Worm (Caenorhabditis elegans) whole organism, L4 larva: ENCODE measurements around the gene F25B3.4.
A peak's percentile ranks its signal among the peaks of the same experiment; 100 is the strongest.

ENCODE experiments used
- F10B5.3 ChIP-seq: sonication (generic microtip); optimal IDR thresholded peaks from 2 replicates; lab custom pipeline; 2016; ENCODE audit warnings: mild to moderate bottlenecking, missing genetic modification characterization, missing compliant biosample characterization
- R02D3.7 ChIP-seq: fragments of 150-350 bp; sonication (generic microtip); optimal IDR thresholded peaks from 3 replicates; lab custom pipeline; 2014; ENCODE audit warnings: missing biosample characterization, missing genetic modification characterization
- T20F7.1 ChIP-seq: fragments of 200-800 bp; sonication (Bioruptor generic); optimal IDR thresholded peaks from 2 replicates; lab custom pipeline; 2018; ENCODE audit warnings: mild to moderate bottlenecking, missing genetic modification characterization, missing compliant biosample characterization
- Y105C5A.15 ChIP-seq: fragments of 200-800 bp; sonication (Bioruptor generic); IDR thresholded peaks from 2 replicates; pipeline ENCODE4 v1.3.6; 2022; ENCODE audit warnings: missing genetic modification characterization, missing compliant biosample characterization
- Y48G9A.11 ChIP-seq: fragments of 200-800 bp; sonication (Bioruptor generic); IDR thresholded peaks from 2 replicates; pipeline ENCODE4 v1.3.6; 2022; ENCODE audit warnings: missing genetic modification reagents, missing genetic modification characterization, missing compliant biosample characterization
- Y75B8A.6 ChIP-seq: fragments of 200-800 bp; sonication (Bioruptor generic); IDR thresholded peaks from 2 replicates; pipeline ENCODE4 v1.3.6; 2022; ENCODE audit warnings: missing genetic modification reagents, missing genetic modification characterization, missing compliant biosample characterization
- ZK546.5 ChIP-seq, 2 experiments: sonication (generic microtip); optimal IDR thresholded peaks; 2 replicates each; lab custom pipeline; 2017; ENCODE audit warnings: missing biosample characterization in 2 of 2, missing genetic modification characterization in 2 of 2
- attf-4 ChIP-seq: sonication (generic microtip); optimal IDR thresholded peaks from 3 replicates; lab custom pipeline; 2017; ENCODE audit warnings: missing biosample characterization, missing genetic modification characterization
- ceh-20 ChIP-seq: fragments of 200-800 bp; sonication (Bioruptor generic); IDR thresholded peaks from 2 replicates; pipeline ENCODE4 v1.3.6; 2022; ENCODE audit warnings: missing genetic modification reagents, missing genetic modification characterization, missing compliant biosample characterization
- ceh-32 ChIP-seq: sonication (generic microtip); optimal IDR thresholded peaks from 2 replicates; lab custom pipeline; 2016; ENCODE audit warnings: mild to moderate bottlenecking, missing genetic modification characterization, missing compliant biosample characterization; ENCODE audit not compliant: poor library complexity
- ceh-44 ChIP-seq: fragments of 200-800 bp; sonication (Bioruptor generic); IDR thresholded peaks from 2 replicates; pipeline ENCODE4 v1.3.6; 2022; ENCODE audit warnings: missing genetic modification reagents, missing genetic modification characterization, missing compliant biosample characterization
- ces-1 ChIP-seq: fragments of 150-350 bp; sonication (generic microtip); optimal IDR thresholded peaks from 4 replicates; lab custom pipeline; 2014; ENCODE audit warnings: missing biosample characterization, missing genetic modification reagents, missing genetic modification characterization
- daf-16 ChIP-seq, 3 experiments: sonication (generic microtip); optimal IDR thresholded peaks; 2 replicates each; lab custom pipeline; 2016 to 2017; ENCODE audit warnings: missing genetic modification characterization in 3 of 3, missing genetic modification reagents in 3 of 3, mild to moderate bottlenecking in 2 of 3, missing compliant biosample characterization in 2 of 3, missing biosample characterization in 1 of 3, moderate library complexity in 1 of 3
- dmd-8 ChIP-seq: fragments of 200-800 bp; sonication (Bioruptor generic); IDR thresholded peaks from 2 replicates; pipeline ENCODE4 v1.3.6; 2022; ENCODE audit warnings: missing genetic modification characterization, missing compliant biosample characterization
- dmd-9 ChIP-seq: fragments of 200-800 bp; sonication (Bioruptor generic); IDR thresholded peaks from 2 replicates; pipeline ENCODE4 v1.3.6; 2022; ENCODE audit warnings: missing genetic modification reagents, missing genetic modification characterization, missing compliant biosample characterization
- dpl-1 ChIP-seq: fragments of 150-350 bp; optimal IDR thresholded peaks from 2 replicates; lab custom pipeline; 2014; ENCODE audit warnings: missing biosample characterization, missing genetic modification reagents, missing genetic modification characterization
- egl-27 ChIP-seq: sonication (generic microtip); optimal IDR thresholded peaks from 3 replicates; lab custom pipeline; 2017; ENCODE audit warnings: missing biosample characterization, missing genetic modification reagents, missing genetic modification characterization
- gei-8 ChIP-seq: fragments of 200-800 bp; sonication (Bioruptor generic); optimal IDR thresholded peaks from 2 replicates; lab custom pipeline; 2018; ENCODE audit warnings: mild to moderate bottlenecking, missing genetic modification characterization, missing compliant biosample characterization
- hif-1 ChIP-seq, 2 experiments: sonication (generic microtip); optimal IDR thresholded peaks; 2 replicates each; lab custom pipeline; 2016 to 2017; ENCODE audit warnings: missing compliant biosample characterization in 2 of 2, missing genetic modification characterization in 2 of 2, missing genetic modification reagents in 2 of 2, missing genotype in 2 of 2, mild to moderate bottlenecking in 1 of 2
- hmg-1.1 ChIP-seq: fragments of 200-800 bp; sonication (Bioruptor generic); IDR thresholded peaks from 2 replicates; pipeline ENCODE4 v1.3.6; 2022; ENCODE audit warnings: missing genetic modification reagents, missing genetic modification characterization, missing compliant biosample characterization
- lim-7 ChIP-seq: fragments of 200-800 bp; sonication (Bioruptor generic); IDR thresholded peaks from 2 replicates; pipeline ENCODE4 v1.3.6; 2022; ENCODE audit warnings: missing genetic modification characterization, missing compliant biosample characterization
- lin-13 ChIP-seq: fragments of 150-350 bp; optimal IDR thresholded peaks from 2 replicates; lab custom pipeline; 2014; ENCODE audit warnings: missing biosample characterization, missing genetic modification reagents, missing genetic modification characterization
- lin-15B ChIP-seq: fragments of 150-350 bp; sonication (generic microtip); optimal IDR thresholded peaks from 3 replicates; lab custom pipeline; 2014; ENCODE audit warnings: missing biosample characterization, missing genetic modification characterization
- lin-38 ChIP-seq: fragments of 200-800 bp; sonication (Bioruptor generic); IDR thresholded peaks from 2 replicates; pipeline ENCODE4 v1.3.6; 2022; ENCODE audit warnings: missing genetic modification reagents, missing genetic modification characterization, missing compliant biosample characterization
- lsy-2 ChIP-seq, 2 experiments: fragments of 150-350 bp in 1 of 2; sonication (generic microtip) in 1 of 2; optimal IDR thresholded peaks; 2 replicates each; lab custom pipeline; 2014 to 2017; ENCODE audit warnings: missing biosample characterization in 2 of 2, missing genetic modification characterization in 2 of 2
- mxl-2 ChIP-seq: fragments of 200-800 bp; sonication (Bioruptor generic); conservative IDR thresholded peaks from 2 replicates; pipeline ENCODE4 v1.3.6; 2022; ENCODE audit warnings: missing genetic modification reagents, missing genetic modification characterization, missing compliant biosample characterization
- nhr-102 ChIP-seq: sonication (generic microtip); optimal IDR thresholded peaks from 2 replicates; lab custom pipeline; 2016; ENCODE audit warnings: mild to moderate bottlenecking, missing genetic modification characterization, moderate library complexity, missing compliant biosample characterization
- nhr-11 ChIP-seq: fragments of 150-350 bp; optimal IDR thresholded peaks from 2 replicates; lab custom pipeline; 2014; ENCODE audit warnings: missing biosample characterization, missing genetic modification characterization
- nhr-111 ChIP-seq: fragments of 200-800 bp; sonication (Bioruptor generic); optimal IDR thresholded peaks from 2 replicates; lab custom pipeline; 2018; ENCODE audit warnings: mild to moderate bottlenecking, missing genetic modification characterization, missing compliant biosample characterization
- nhr-41 ChIP-seq: fragments of 200-800 bp; sonication (Bioruptor generic); IDR thresholded peaks from 2 replicates; pipeline ENCODE4 v1.3.6; 2022; ENCODE audit warnings: missing genetic modification reagents, missing genetic modification characterization, missing compliant biosample characterization
- nhr-48 ChIP-seq: sonication (generic microtip); optimal IDR thresholded peaks from 2 replicates; lab custom pipeline; 2016; ENCODE audit warnings: mild to moderate bottlenecking, missing genetic modification characterization, missing compliant biosample characterization
- nhr-6 ChIP-seq: fragments of 150-350 bp; optimal IDR thresholded peaks from 2 replicates; lab custom pipeline; 2014; ENCODE audit warnings: missing biosample characterization, missing genetic modification characterization
- nhr-77 ChIP-seq: fragments of 150-350 bp; optimal IDR thresholded peaks from 2 replicates; lab custom pipeline; 2014; ENCODE audit warnings: missing biosample characterization, missing genetic modification characterization
- pha-4 ChIP-seq, 2 experiments: fragments of 150-350 bp in 1 of 2; fragments of 200-800 bp in 1 of 2; sonication (Bioruptor generic) in 1 of 2; IDR thresholded peaks in 1 of 2; optimal IDR thresholded peaks in 1 of 2; 2 replicates each; pipeline versions ENCODE4 v1.3.6 to Lab custom; 2014 to 2022; ENCODE audit warnings: missing genetic modification characterization in 2 of 2, missing genetic modification reagents in 2 of 2, missing biosample characterization in 1 of 2, missing compliant biosample characterization in 1 of 2
- saeg-2 ChIP-seq: fragments of 200-800 bp; sonication (Bioruptor generic); IDR thresholded peaks from 2 replicates; pipeline ENCODE4 v1.3.6; 2022; ENCODE audit warnings: missing genetic modification reagents, missing genetic modification characterization, missing compliant biosample characterization
- set-16 ChIP-seq: fragments of 200-800 bp; sonication (Bioruptor generic); IDR thresholded peaks from 2 replicates; pipeline ENCODE4 v1.3.6; 2022; ENCODE audit warnings: missing genetic modification reagents, missing genetic modification characterization, missing compliant biosample characterization
- spr-3 ChIP-seq: fragments of 200-800 bp; sonication (Bioruptor generic); optimal IDR thresholded peaks from 2 replicates; lab custom pipeline; 2018; ENCODE audit warnings: mild to moderate bottlenecking, missing genetic modification characterization, missing compliant biosample characterization
- unc-62 ChIP-seq, 3 experiments: fragments of 150-350 bp in 1 of 3; sonication (generic microtip); optimal IDR thresholded peaks in 2 of 3; peaks in 1 of 3; 1 replicate in 1 of 3; 2 replicates in 2 of 3; lab custom pipeline; 2014 to 2017; ENCODE audit warnings: missing biosample characterization in 3 of 3, missing genetic modification characterization in 3 of 3, missing genetic modification reagents in 3 of 3, missing genotype in 1 of 3
- ztf-11 ChIP-seq: fragments of 150-350 bp; optimal IDR thresholded peaks from 2 replicates; lab custom pipeline; 2014; ENCODE audit warnings: missing biosample characterization, missing genetic modification characterization

Gene F25B3.4

ce11 chrV:9568707-9569106 lies at the start of gene F25B3.4:
Gene F25B3.4 (minus strand): TSS chrV:9568807.
- TF ChIP-seq F10B5.3 (tag; lab: Kevin White, UChicago): no peak
- no peak for TF ChIP-seq ceh-44 (GFP tag; lab: Robert Waterston, UW)
- no peak for TF ChIP-seq ZK546.5 (tag; optimal IDR thresholded peaks at IDR 0.05; lab: Kevin White, UChicago)
- no peak for TF ChIP-seq T20F7.1 (GFP tag; lab: Kevin White, UChicago)
- no peak for TF ChIP-seq dpl-1 (GFP tag; lab: Kevin White, UChicago)
- no peak for TF ChIP-seq nhr-6 (tag; lab: Kevin White, UChicago)
- no peak for TF ChIP-seq R02D3.7 (tag; lab: Kevin White, UChicago)
- TF ChIP-seq egl-27 (tag; lab: Kevin White, UChicago): no peak
- TF ChIP-seq dmd-8 (GFP tag; lab: Robert Waterston, UW): no peak
- TF ChIP-seq ceh-20 (GFP tag; lab: Robert Waterston, UW): no peak
- no peak for TF ChIP-seq daf-16 (GFP tag; optimal IDR thresholded peaks at IDR 0.05; lab: Kevin White, UChicago)
- no peak for TF ChIP-seq daf-16 (tag; optimal IDR thresholded peaks at IDR 0.05; lab: Kevin White, UChicago)
- TF ChIP-seq ceh-32: no peak
- TF ChIP-seq ztf-11 (tag; lab: Kevin White, UChicago): no peak
- TF ChIP-seq Y105C5A.15 (GFP tag; lab: Robert Waterston, UW): no peak
- TF ChIP-seq ces-1 (GFP tag; lab: Kevin White, UChicago): no peak
- TF ChIP-seq attf-4: no peak
- no peak for TF ChIP-seq Y75B8A.6

ce11 chrV:9616687-9617086 lies 48.1 kb upstream of the F25B3.4 start:
- no peak for TF ChIP-seq hif-1 (tag; optimal IDR thresholded peaks at IDR 0.05; lab: Kevin White, UChicago)
- no peak for TF ChIP-seq pha-4 (GFP tag; IDR thresholded peaks at IDR 0.05; lab: Robert Waterston, UW)
- TF ChIP-seq pha-4 (tag; optimal IDR thresholded peaks at IDR 0.05; lab: Kevin White, UChicago): no peak
- no peak for TF ChIP-seq saeg-2 (GFP tag; lab: Robert Waterston, UW)
- TF ChIP-seq attf-4: no peak
- TF ChIP-seq nhr-41 (GFP tag; lab: Robert Waterston, UW): no peak
- TF ChIP-seq mxl-2 (GFP tag; lab: Robert Waterston, UW): no peak
- TF ChIP-seq hmg-1.1 (GFP tag; lab: Robert Waterston, UW): no peak
- TF ChIP-seq nhr-102: no peak
- TF ChIP-seq nhr-48 (tag; lab: Kevin White, UChicago): no peak
- TF ChIP-seq T20F7.1 (GFP tag; lab: Kevin White, UChicago): no peak
- no peak for TF ChIP-seq gei-8 (GFP tag; lab: Kevin White, UChicago)
- no peak for TF ChIP-seq spr-3 (GFP tag; lab: Kevin White, UChicago)
- no peak for TF ChIP-seq lim-7 (GFP tag; lab: Robert Waterston, UW)
- TF ChIP-seq Y48G9A.11 (GFP tag; lab: Robert Waterston, UW): no peak
- no peak for TF ChIP-seq lsy-2 (tag; optimal IDR thresholded peaks at IDR 0.05; lab: Kevin White, UChicago)

ce11 chrV:9616130-9616529 lies 47.5 kb upstream of the F25B3.4 start:
- TF ChIP-seq nhr-111 (GFP tag; lab: Kevin White, UChicago) (no peak), hif-1 (tag; optimal IDR thresholded peaks at IDR 0.05; lab: Kevin White, UChicago) (no peak), nhr-11 (no peak), lin-13 (GFP tag; lab: Kevin White, UChicago) (no peak), set-16 (GFP tag; lab: Robert Waterston, UW) (peak; percentile 71), unc-62 (GFP tag; optimal IDR thresholded peaks at IDR 0.05 in 1 of 2; lab: Kevin White, UChicago) (peak in 1 of 2 experiments; percentile 5), unc-62 (tag; optimal IDR thresholded peaks at IDR 0.05; lab: Kevin White, UChicago) (no peak), nhr-77 (tag; lab: Kevin White, UChicago) (no peak), lin-15B (tag; lab: Kevin White, UChicago) (no peak), dmd-9 (no peak), T20F7.1 (GFP tag; lab: Kevin White, UChicago) (no peak), lin-38 (GFP tag; lab: Robert Waterston, UW) (no peak), ces-1 (GFP tag; lab: Kevin White, UChicago) (no peak), spr-3 (GFP tag; lab: Kevin White, UChicago) (no peak)
